Worm (Caenorhabditis elegans) whole organism, mixed stage, embryonic: ENCODE data around the gene lpd-9.

Experiments
- M03D4.4 ChIP-seq: sonication (generic microtip); optimal IDR thresholded peaks from 2 replicates; lab custom pipeline; 2017; ENCODE audit warnings: mild to moderate bottlenecking, missing genetic modification characterization, missing compliant biosample characterization
- blmp-1 ChIP-seq: fragments of 150-350 bp; optimal IDR thresholded peaks from 2 replicates; lab custom pipeline; 2014; ENCODE audit warnings: missing biosample characterization, missing genetic modification characterization
- ceh-43 ChIP-seq: fragments of 200-800 bp; sonication (Bioruptor generic); optimal IDR thresholded peaks from 2 replicates; lab custom pipeline; 2018; ENCODE audit warnings: mild to moderate bottlenecking, missing genetic modification characterization, moderate library complexity, missing compliant biosample characterization
- ceh-83 ChIP-seq: fragments of 200-800 bp; sonication (Bioruptor generic); optimal IDR thresholded peaks from 2 replicates; lab custom pipeline; 2018; ENCODE audit warnings: mild to moderate bottlenecking, missing genetic modification characterization, missing compliant biosample characterization
- cnd-1 ChIP-seq: fragments of 200-800 bp; sonication (Bioruptor generic); optimal IDR thresholded peaks from 2 replicates; lab custom pipeline; 2018; ENCODE audit warnings: mild to moderate bottlenecking, missing genetic modification characterization, missing compliant biosample characterization
- drap-1 ChIP-seq: fragments of 200-800 bp; sonication (Bioruptor generic); optimal IDR thresholded peaks from 3 replicates; lab custom pipeline; 2018; ENCODE audit warnings: mild to moderate bottlenecking, missing genetic modification characterization, missing compliant biosample characterization
- elt-1 ChIP-seq: sonication (generic microtip); optimal IDR thresholded peaks from 2 replicates; lab custom pipeline; 2017; ENCODE audit warnings: missing genetic modification characterization, mild to moderate bottlenecking, missing compliant biosample characterization, antibody characterized with exemption, moderate library complexity, borderline replicate concordance; ENCODE audit not compliant: insufficient read depth
- flh-1 ChIP-seq: fragments of 200-800 bp; sonication (Bioruptor generic); optimal IDR thresholded peaks from 2 replicates; lab custom pipeline; 2018; ENCODE audit warnings: mild to moderate bottlenecking, missing genetic modification characterization, moderate library complexity, missing compliant biosample characterization
- hlh-1 ChIP-seq: fragments of 150-350 bp; optimal IDR thresholded peaks from 2 replicates; lab custom pipeline; 2014; ENCODE audit warnings: missing biosample characterization, missing genetic modification reagents, missing genetic modification characterization
- lin-13 ChIP-seq: fragments of 150-350 bp; optimal IDR thresholded peaks from 2 replicates; lab custom pipeline; 2014; ENCODE audit warnings: missing biosample characterization, missing genetic modification characterization
- lin-32 ChIP-seq: fragments of 200-800 bp; sonication (Bioruptor generic); optimal IDR thresholded peaks from 2 replicates; lab custom pipeline; 2018; ENCODE audit warnings: mild to moderate bottlenecking, missing genetic modification characterization, missing compliant biosample characterization
- lsy-2 ChIP-seq: fragments of 150-350 bp; optimal IDR thresholded peaks from 2 replicates; lab custom pipeline; 2014; ENCODE audit warnings: missing biosample characterization, missing genetic modification characterization
- mab-5 ChIP-seq: fragments of 150-350 bp; optimal IDR thresholded peaks from 2 replicates; lab custom pipeline; 2014; ENCODE audit warnings: missing biosample characterization, missing genetic modification characterization
- nhr-12 ChIP-seq: fragments of 150-350 bp; optimal IDR thresholded peaks from 2 replicates; lab custom pipeline; 2014; ENCODE audit warnings: missing biosample characterization, missing genetic modification characterization
- nhr-2 ChIP-seq: fragments of 150-350 bp; optimal IDR thresholded peaks from 2 replicates; lab custom pipeline; 2014; ENCODE audit warnings: missing biosample characterization, missing genetic modification characterization
- nhr-237 ChIP-seq: fragments of 150-350 bp; optimal IDR thresholded peaks from 2 replicates; lab custom pipeline; 2014; ENCODE audit warnings: missing biosample characterization, missing genetic modification characterization
- nhr-76 ChIP-seq: sonication (generic microtip); optimal IDR thresholded peaks from 2 replicates; lab custom pipeline; 2017; ENCODE audit warnings: missing biosample characterization, missing genetic modification characterization
- pha-4 ChIP-seq: fragments of 150-350 bp; optimal IDR thresholded peaks from 2 replicates; lab custom pipeline; 2018; ENCODE audit warnings: missing biosample characterization, missing genetic modification reagents, missing genetic modification characterization
- sem-2 ChIP-seq: fragments of 200-800 bp; sonication (Bioruptor generic); optimal IDR thresholded peaks from 2 replicates; lab custom pipeline; 2018; ENCODE audit warnings: mild to moderate bottlenecking, missing genetic modification characterization, missing compliant biosample characterization
- sptf-1 ChIP-seq: sonication (generic microtip); optimal IDR thresholded peaks from 2 replicates; lab custom pipeline; 2017; ENCODE audit warnings: mild to moderate bottlenecking, missing genetic modification characterization, moderate library complexity, missing compliant biosample characterization
- tbx-8 ChIP-seq: fragments of 200-800 bp; sonication (Bioruptor generic); optimal IDR thresholded peaks from 2 replicates; lab custom pipeline; 2018; ENCODE audit warnings: mild to moderate bottlenecking, missing genetic modification characterization, moderate library complexity, missing compliant biosample characterization
- unc-120 ChIP-seq: sonication (generic microtip); optimal IDR thresholded peaks from 2 replicates; lab custom pipeline; 2017; ENCODE audit warnings: missing genetic modification characterization, missing compliant biosample characterization; ENCODE audit not compliant: poor library complexity, severe bottlenecking
- unc-39 ChIP-seq: fragments of 150-350 bp; optimal IDR thresholded peaks from 2 replicates; lab custom pipeline; 2014; ENCODE audit warnings: missing biosample characterization, missing genetic modification characterization
- unc-62 ChIP-seq: fragments of 150-350 bp; optimal IDR thresholded peaks from 2 replicates; lab custom pipeline; 2014; ENCODE audit warnings: missing biosample characterization, missing genetic modification reagents, missing genetic modification characterization
- zip-8 ChIP-seq: fragments of 150-350 bp; optimal IDR thresholded peaks from 2 replicates; lab custom pipeline; 2014; ENCODE audit warnings: missing biosample characterization, missing genetic modification characterization
- ztf-11 ChIP-seq: fragments of 150-350 bp; optimal IDR thresholded peaks from 2 replicates; lab custom pipeline; 2014; ENCODE audit warnings: missing biosample characterization, missing genetic modification characterization

The lpd-9 gene

ce11 chrV:10592479-10592878 is 13.4 kb downstream of the lpd-9 start, which contains the start of gene T21C9.9:
T21C9.9 (minus strand) TSS chrV:10592579.
- TF ChIP-seq sem-2 (no peak), lsy-2 (tag; lab: Kevin White, UChicago) (no peak), zip-8 (tag; lab: Kevin White, UChicago) (no peak), elt-1 (tag; lab: Kevin White, UChicago) (no peak), ztf-11 (tag; lab: Kevin White, UChicago) (no peak), mab-5 (tag; lab: Kevin White, UChicago) (no peak), nhr-76 (no peak), ceh-43 (GFP tag; lab: Kevin White, UChicago) (no peak), tbx-8 (GFP tag; lab: Kevin White, UChicago) (no peak), cnd-1 (tag; lab: Kevin White, UChicago) (no peak), hlh-1 (tag; lab: Kevin White, UChicago) (no peak), drap-1 (GFP tag; lab: Kevin White, UChicago) (no peak), nhr-237 (no peak)

DNA sequence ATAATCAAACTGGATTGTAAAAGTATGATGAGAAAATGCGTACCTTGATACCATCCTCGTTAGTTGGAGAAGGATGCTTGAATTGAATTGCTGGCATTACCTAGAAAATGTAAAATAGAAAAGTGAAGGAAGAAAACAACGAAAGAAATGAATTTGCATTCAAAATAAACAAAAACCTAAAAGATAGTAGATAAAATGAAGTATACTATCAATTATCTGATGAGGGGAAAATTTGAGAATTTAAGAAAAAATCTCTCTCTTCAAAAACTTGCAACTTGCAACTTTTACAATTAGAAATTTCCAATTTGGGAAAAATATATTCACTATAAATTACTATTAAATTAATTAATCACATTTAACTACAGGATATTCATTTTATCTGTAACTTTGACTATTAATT is 15.7 kb downstream of the lpd-9 start, which contains the start of gene T21C9.11:
T21C9.11 (minus strand) TSS at position 101 of the 400 bp plus-strand sequence.
- TF ChIP-seq elt-1 (tag; lab: Kevin White, UChicago): no peak
- no peak for TF ChIP-seq mab-5 (tag; lab: Kevin White, UChicago)
- TF ChIP-seq unc-39 (tag; lab: Kevin White, UChicago): no peak

DNA sequence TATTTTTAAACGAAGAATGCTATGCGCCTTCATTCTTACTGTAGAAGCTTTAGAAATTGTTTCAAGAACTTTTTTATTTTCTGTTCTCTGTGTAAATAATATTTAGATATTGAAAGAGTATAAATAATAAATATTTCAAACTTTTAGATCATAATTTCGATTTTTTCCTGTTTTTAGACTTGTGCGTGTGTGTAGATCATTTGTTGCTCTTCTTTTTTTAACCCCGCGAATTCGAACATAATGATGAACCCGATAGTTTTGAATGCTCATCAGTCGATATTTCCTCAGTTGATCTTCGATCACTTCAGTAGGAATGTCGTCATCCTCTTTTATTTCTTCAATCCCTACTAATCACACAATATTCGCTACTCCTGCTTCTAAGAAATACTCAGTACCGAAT is 18.1 kb downstream of the lpd-9 start, which contains the start of gene T21C9.13:
T21C9.13 (plus strand) TSS at position 33 of the 400 bp plus-strand sequence.
- TF ChIP-seq M03D4.4 (no peak), ztf-11 (tag; lab: Kevin White, UChicago) (no peak), hlh-1 (tag; lab: Kevin White, UChicago) (no peak), lin-13 (tag; lab: Kevin White, UChicago) (no peak), nhr-76 (no peak), sptf-1 (no peak), lin-32 (GFP tag; lab: Kevin White, UChicago) (no peak)

DNA sequence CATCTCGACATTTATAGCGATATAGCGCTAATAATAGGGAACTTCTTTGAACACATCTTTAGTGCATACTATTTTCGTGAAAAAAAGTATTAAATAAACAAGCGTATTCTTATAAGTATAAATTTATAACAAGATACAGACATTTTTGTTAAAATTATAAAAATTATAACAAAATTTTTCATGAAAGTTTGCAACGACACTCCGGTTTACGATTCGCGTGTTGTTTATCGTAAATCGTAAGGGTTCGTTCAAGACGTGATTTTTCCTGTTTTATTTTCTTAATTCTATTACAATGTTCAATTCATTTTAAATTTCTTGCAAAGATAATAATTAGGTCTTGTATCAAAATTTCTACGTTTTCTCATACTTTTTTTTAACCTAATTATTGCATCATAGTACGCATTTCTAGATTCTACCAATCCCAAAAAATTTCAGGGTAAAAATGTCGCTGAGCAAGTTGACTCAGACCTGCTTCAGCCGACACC is 19.6 kb downstream of the lpd-9 start, which contains the start of gene scpl-4:
scpl-4 (plus strand) TSS at position 435 of the 485 bp plus-strand sequence.
- TF ChIP-seq lsy-2 (tag; lab: Kevin White, UChicago) (no peak), zip-8 (tag; lab: Kevin White, UChicago) (peak; percentile 36)
- TF ChIP-seq, all 35 proteins: peak for 1

DNA sequence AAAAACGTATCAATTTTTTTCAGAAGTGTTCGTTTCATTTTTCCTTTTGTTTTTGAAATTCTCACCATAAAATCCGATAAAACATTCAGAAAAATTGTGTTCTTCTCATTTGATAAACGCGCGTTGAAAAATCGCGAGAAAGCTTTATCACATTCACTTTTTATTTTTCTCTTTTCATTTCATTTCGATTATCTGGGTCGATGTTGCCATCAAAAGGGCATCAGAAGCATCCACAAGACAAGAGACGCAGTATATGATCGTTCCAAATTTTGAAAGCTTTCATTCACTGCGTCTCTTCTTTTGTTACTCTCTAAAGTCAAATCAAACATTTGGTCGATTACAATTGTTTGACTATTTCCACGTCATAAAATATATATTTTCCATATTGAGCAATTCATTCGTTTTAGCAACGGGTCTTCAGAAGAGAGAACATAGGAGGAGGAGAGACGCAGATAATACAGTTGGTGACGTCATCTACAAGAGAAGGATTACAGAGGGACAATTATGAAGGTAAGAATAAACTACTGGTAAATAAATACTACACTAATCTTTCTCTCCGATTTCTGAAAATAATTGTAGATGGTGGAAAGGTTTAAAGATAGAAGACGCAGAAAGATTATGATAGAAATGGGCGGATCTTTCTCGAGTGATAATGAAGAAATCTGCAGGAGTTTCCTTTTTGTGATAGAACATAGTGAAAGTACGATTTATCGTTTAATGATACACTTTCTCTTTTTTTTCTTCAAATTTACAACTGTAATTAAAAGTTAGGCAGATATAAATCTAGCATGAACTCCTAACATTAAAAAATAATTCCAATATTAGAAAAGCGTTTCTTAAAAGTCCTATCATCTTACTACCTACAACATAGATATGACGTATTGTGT is 23.2 kb downstream of the lpd-9 start, which contains the start of gene H27A22.1:
H27A22.1 (plus strand) TSS at position 505 of the 887 bp plus-strand sequence.
- TF ChIP-seq cnd-1 (tag; lab: Kevin White, UChicago): no peak
- TF ChIP-seq nhr-12 (tag; lab: Kevin White, UChicago): no peak
- no peak for TF ChIP-seq unc-120 (tag; lab: Kevin White, UChicago)
- no peak for TF ChIP-seq unc-62 (GFP tag; lab: Kevin White, UChicago)
- no peak for TF ChIP-seq ceh-83 (GFP tag; lab: Kevin White, UChicago)
- TF ChIP-seq nhr-2 (tag; lab: Kevin White, UChicago): peak; percentile 6
- TF ChIP-seq ztf-11 (tag; lab: Kevin White, UChicago): no peak
- TF ChIP-seq tbx-8 (GFP tag; lab: Kevin White, UChicago): no peak
- no peak for TF ChIP-seq drap-1 (GFP tag; lab: Kevin White, UChicago)
- TF ChIP-seq lin-32 (GFP tag; lab: Kevin White, UChicago): no peak
- no peak for TF ChIP-seq hlh-1 (tag; lab: Kevin White, UChicago)
- peak; percentile 60 for TF ChIP-seq zip-8 (tag; lab: Kevin White, UChicago)
- no peak for TF ChIP-seq flh-1
- no peak for TF ChIP-seq lsy-2 (tag; lab: Kevin White, UChicago)
- TF ChIP-seq blmp-1 (tag; lab: Kevin White, UChicago): peak; percentile 32
- TF ChIP-seq nhr-237: no peak
- TF ChIP-seq pha-4 (tag; lab: Kevin White, UChicago): no peak
- no peak for TF ChIP-seq nhr-76
